Fruit fly (Drosophila melanogaster) whole organism, wandering third instar larva: Measurements from ENCODE around the gene Wdr33.

ENCODE experiments used
- Myc ChIP-seq: fragments of >200 bp; optimal IDR thresholded peaks from 2 replicates; lab custom pipeline; 2017
- ey ChIP-seq: fragments of 200-800 bp; sonication (Bioruptor generic); optimal IDR thresholded peaks from 2 replicates; lab custom pipeline; 2016; ENCODE audit warnings: missing biosample characterization, missing genetic modification characterization
- fru ChIP-seq: fragments of 200-800 bp; sonication (Bioruptor generic); optimal IDR thresholded peaks from 3 replicates; lab custom pipeline; 2016; ENCODE audit warnings: missing biosample characterization, mild to moderate bottlenecking, missing genetic modification characterization
- jim ChIP-seq: fragments of 175-275, 200-325 bp; sonication (Bioruptor generic); optimal IDR thresholded peaks from 2 replicates; lab custom pipeline; 2016; ENCODE audit warnings: missing biosample characterization, mild to moderate bottlenecking, missing genetic modification characterization

dm6 chr3R:5647705-5648568, 12.5 kb upstream of the Wdr33 start:
- TF ChIP-seq Myc (lab: Kevin White, UChicago) (no peak), ey (GFP tag; lab: Kevin White, UChicago) (peak; percentile 31), jim (no peak), fru (GFP tag; lab: Kevin White, UChicago) (no peak)
